Worm (Caenorhabditis elegans) whole organism, midembryonic: ENCODE measurements around the gene F21G4.5.

Source experiments
- cog-1 ChIP-seq: sonication (generic microtip); optimal IDR thresholded peaks from 2 replicates; lab custom pipeline; 2016; ENCODE audit warnings: missing genetic modification characterization, missing compliant biosample characterization
- tab-1 ChIP-seq: fragments of 200-800 bp; sonication (Bioruptor generic); IDR thresholded peaks from 2 replicates; pipeline ENCODE4 v1.3.6; 2022; ENCODE audit warnings: missing genetic modification characterization, missing compliant biosample characterization
- ztf-23 ChIP-seq: fragments of 200-800 bp; sonication (Bioruptor generic); IDR thresholded peaks from 2 replicates; pipeline ENCODE4 v1.3.6; 2022; ENCODE audit warnings: missing genetic modification reagents, missing genetic modification characterization, missing compliant biosample characterization

DNA sequence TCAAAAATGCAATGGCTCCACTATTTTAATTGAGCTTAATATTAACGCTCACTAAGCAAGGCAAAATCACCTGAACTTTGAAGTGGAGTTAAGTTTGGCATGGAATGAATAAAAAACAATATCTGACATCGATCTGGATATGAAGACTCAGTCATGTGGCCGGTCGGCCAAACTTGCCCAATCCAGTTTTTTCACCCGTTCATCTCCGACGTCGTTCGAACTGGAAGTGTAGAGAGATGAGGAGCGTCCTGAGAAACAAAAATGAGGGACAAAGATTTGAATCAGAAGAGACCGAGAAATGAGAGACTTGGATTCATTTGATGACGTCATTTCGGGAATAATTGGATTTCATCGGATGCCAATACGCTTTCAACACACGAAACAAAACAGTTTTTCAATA is 32.2 kb downstream of the F21G4.5 start:
- TF ChIP-seq tab-1 (GFP tag; lab: Robert Waterston, UW) (no peak), cog-1 (tag; lab: Kevin White, UChicago) (no peak), ztf-23 (GFP tag; lab: Robert Waterston, UW) (no peak)
